Fruit fly (Drosophila melanogaster) whole organism, pupa: ENCODE results near the gene CG32568.

Experiments
- CG12605 ChIP-seq: fragments of 200-800 bp; sonication (Bioruptor generic); IDR thresholded peaks from 2 replicates; pipeline ENCODE4 v1.3.6; 2022; ENCODE audit warnings: missing biosample characterization, missing genetic modification characterization
- CG32121 ChIP-seq: fragments of 200-800 bp; sonication (Bioruptor generic); IDR thresholded peaks from 2 replicates; pipeline ENCODE4 v1.3.6; 2022; ENCODE audit warnings: missing biosample characterization, missing genetic modification characterization
- CG9948 ChIP-seq: fragments of 200-800 bp; sonication (Bioruptor generic); optimal IDR thresholded peaks from 2 replicates; lab custom pipeline; 2018; ENCODE audit warnings: missing biosample characterization, mild to moderate bottlenecking, missing genetic modification characterization, moderate library complexity
- EcR ChIP-seq: fragments of 200-800 bp; sonication (Bioruptor generic); optimal IDR thresholded peaks from 3 replicates; lab custom pipeline; 2019; ENCODE audit warnings: missing biosample characterization, missing genetic modification characterization, mild to moderate bottlenecking, moderate library complexity, missing genetic modification reagents

dm6 chrX:16694477-16694876 lies 46.2 kb upstream of the CG32568 start:
- no peak for TF ChIP-seq CG12605 (GFP tag; lab: Robert Waterston, UW)
- no peak for TF ChIP-seq CG32121 (GFP tag; lab: Robert Waterston, UW)
- no peak for TF ChIP-seq CG9948 (tag; lab: Kevin White, UChicago)
- no peak for TF ChIP-seq EcR (GFP tag; lab: Kevin White, UChicago)
